Fruit fly (Drosophila melanogaster): ENCODE results near the gene CG13102.

CG13102 gene

dm6 chr2L:8982584-8983302 lies 29.2 kb upstream of the CG13102 start (continued):
- TF ChIP-seq CG6813 (GFP tag; optimal IDR thresholded peaks at IDR 0.05) (peak; percentile 38), CG2712 (tag; optimal IDR thresholded peaks at IDR 0.05) (peak; percentile 9), CG2875 (GFP tag; optimal IDR thresholded peaks at IDR 0.05) (no peak), vfl (GFP tag; optimal IDR thresholded peaks at IDR 0.05) (no peak), HHEX (GFP tag; optimal IDR thresholded peaks at IDR 0.05) (peak; percentile 24), ac (GFP tag; optimal IDR thresholded peaks at IDR 0.05) (no peak), maf-S (GFP tag; optimal IDR thresholded peaks at IDR 0.05) (peak; percentile 44), CG4424 (GFP tag; optimal IDR thresholded peaks at IDR 0.05) (peak; percentile 36), Atf6 (GFP tag; IDR thresholded peaks at IDR 0.05) (peak; percentile 57; the same call in 1 of the 2 replicates), mam (GFP tag; optimal IDR thresholded peaks at IDR 0.05) (peak; percentile 42), sd (tag; optimal IDR thresholded peaks at IDR 0.05) (peak; percentile 52), grn (GFP tag; optimal IDR thresholded peaks at IDR 0.05) (peak; percentile 84), CG1024 (GFP tag; IDR thresholded peaks at IDR 0.05) (no peak), Chrac-16 (GFP tag; optimal IDR thresholded peaks at IDR 0.05) (peak; percentile 27), CG9817 (tag; optimal IDR thresholded peaks at IDR 0.05) (peak; percentile 46), otp (GFP tag; IDR thresholded peaks at IDR 0.05) (no peak), sug (tag; optimal IDR thresholded peaks at IDR 0.05) (no peak), Pdp1 (GFP tag; optimal IDR thresholded peaks at IDR 0.05) (peak; percentile 8 to 23), CG8290 (GFP tag; optimal IDR thresholded peaks at IDR 0.05) (no peak), CG8290 (tag; optimal IDR thresholded peaks at IDR 0.05) (no peak), CG17829 (tag; optimal IDR thresholded peaks at IDR 0.05) (no peak), ham (GFP tag; IDR thresholded peaks at IDR 0.05) (no peak), eve (GFP tag; optimal IDR thresholded peaks at IDR 0.05) (peak in 1 of 2 experiments; percentile 57), en (GFP tag; optimal IDR thresholded peaks at IDR 0.05) (no peak), CG14050 (GFP tag; IDR thresholded peaks at IDR 0.05) (peak; percentile 25; the same call in 1 of the 3 replicates), lola (GFP tag; optimal IDR thresholded peaks at IDR 0.05) (no peak), eyg (GFP tag; optimal IDR thresholded peaks at IDR 0.05) (no peak), gcm (GFP tag; optimal IDR thresholded peaks at IDR 0.05) (peak; percentile 20), CG11093 (GFP tag; IDR thresholded peaks at IDR 0.05) (0 out of 3 replicates have a peak, but pooled peaks have one; percentile 31), CG32532 (GFP tag; IDR thresholded peaks at IDR 0.05) (peak; percentile 50; the same call in 1 of the 2 replicates), CG31388 (GFP tag; optimal IDR thresholded peaks at IDR 0.05) (no peak), CG10321 (GFP tag; IDR thresholded peaks at IDR 0.05) (no peak), prd (optimal IDR thresholded peaks at IDR 0.05) (no peak), prd (GFP tag; IDR thresholded peaks at IDR 0.05) (no peak; the same call in 2 of the 3 replicates), CG3407 (GFP tag; optimal IDR thresholded peaks at IDR 0.05) (no peak), CG8388 (GFP tag; optimal IDR thresholded peaks at IDR 0.05) (peak; percentile 31), dmrt99B (tag; optimal IDR thresholded peaks at IDR 0.05) (peak; percentile 75), odd (GFP tag; optimal IDR thresholded peaks at IDR 0.05) (peak; percentile 53), z (GFP tag; IDR thresholded peaks at IDR 0.05) (no peak), CG6175 (GFP tag; IDR thresholded peaks at IDR 0.05) (no peak), Sry-β (GFP tag; optimal IDR thresholded peaks at IDR 0.05) (no peak), fu2 (GFP tag; optimal IDR thresholded peaks at IDR 0.05) (no peak), aop (GFP tag; IDR thresholded peaks at IDR 0.05) (no peak), luna (GFP tag; optimal IDR thresholded peaks at IDR 0.05) (no peak), CG11085 (GFP tag; IDR thresholded peaks at IDR 0.05) (no peak), CG31365 (tag; optimal IDR thresholded peaks at IDR 0.05) (no peak), CG7372 (GFP tag; IDR thresholded peaks at IDR 0.05) (peak; percentile 47; the same call in 1 of the 2 replicates), Trl (optimal IDR thresholded peaks at IDR 0.05) (no peak), Trl (GFP tag; optimal IDR thresholded peaks at IDR 0.05) (peak; percentile 44), salm (tag; optimal IDR thresholded peaks at IDR 0.05) (peak; percentile 40), CG1603 (tag; optimal IDR thresholded peaks at IDR 0.05) (no peak)
